Fruit fly (Drosophila melanogaster): ENCODE measurements around the gene CG9147.

CG9147 gene

DNA sequence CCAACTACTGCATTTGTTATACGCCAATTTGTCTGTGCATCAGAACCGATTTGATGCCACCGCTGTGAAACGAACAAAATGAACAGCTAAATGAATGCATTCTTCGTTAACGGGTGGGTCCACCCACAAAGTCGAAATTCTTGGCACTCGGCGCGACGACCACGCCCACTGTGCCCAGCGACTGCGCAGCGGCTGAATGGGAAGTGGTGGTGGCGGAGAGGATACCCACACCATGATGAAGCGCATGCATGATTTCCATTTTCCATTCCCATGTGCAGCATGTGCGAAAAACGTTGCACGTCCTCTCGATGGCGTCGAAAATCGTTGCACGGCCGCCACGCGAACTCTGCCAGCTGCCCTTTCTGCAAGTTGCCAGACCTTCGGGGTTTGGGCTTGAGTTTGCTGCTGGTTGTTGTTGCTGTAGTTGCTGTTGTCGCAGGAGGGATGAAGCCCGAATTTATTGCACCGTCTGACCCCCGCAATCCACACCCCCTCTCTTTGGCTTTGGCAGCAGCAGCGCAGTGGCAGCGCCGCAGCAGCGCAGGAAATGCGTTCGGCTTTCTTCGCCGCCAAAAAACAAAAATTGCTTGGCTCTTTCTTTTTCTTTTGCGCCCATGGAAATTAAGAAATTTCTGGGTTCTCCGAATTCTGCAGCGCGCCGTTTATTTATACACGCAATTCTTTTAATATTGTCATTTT, 15.5 kb downstream of the CG9147 start (continued):
- TF ChIP-seq Oaz (GFP tag; IDR thresholded peaks at IDR 0.05) (no peak), B-H2 (GFP tag; optimal IDR thresholded peaks at IDR 0.05) (no peak), nom (GFP tag; optimal IDR thresholded peaks at IDR 0.05) (no peak), CG4730 (GFP tag; IDR thresholded peaks at IDR 0.05) (no peak), tio (GFP tag; optimal IDR thresholded peaks at IDR 0.05) (no peak), CG15011 (GFP tag; optimal IDR thresholded peaks at IDR 0.05) (no peak), CG6813 (GFP tag; optimal IDR thresholded peaks at IDR 0.05) (no peak), CG33213 (GFP tag; optimal IDR thresholded peaks at IDR 0.05) (no peak), CG10565 (GFP tag; optimal IDR thresholded peaks at IDR 0.05) (no peak), Hey (tag; optimal IDR thresholded peaks at IDR 0.05) (peak; percentile 8), dmrt11E (tag; optimal IDR thresholded peaks at IDR 0.05) (no peak), Xrp1 (GFP tag; IDR thresholded peaks at IDR 0.05) (0 out of 2 replicates have a peak, but pooled peaks have one; percentile 20), CG31388 (GFP tag; optimal IDR thresholded peaks at IDR 0.05) (no peak), CG4854 (GFP tag; optimal IDR thresholded peaks at IDR 0.05) (no peak), kah (GFP tag; optimal IDR thresholded peaks at IDR 0.05) (no peak), ind (GFP tag; optimal IDR thresholded peaks at IDR 0.05) (no peak), Atf3 (GFP tag; optimal IDR thresholded peaks at IDR 0.05) (no peak), Med (GFP tag) (no peak), sens (GFP tag) (peak; percentile 3), chn (GFP tag; optimal IDR thresholded peaks at IDR 0.05) (no peak), Pdp1 (GFP tag; optimal IDR thresholded peaks at IDR 0.05) (no peak), CG34376 (GFP tag; optimal IDR thresholded peaks at IDR 0.05) (no peak), sna (GFP tag; IDR thresholded peaks at IDR 0.05; ENCODE audit: partially characterized antibody) (no peak), tna (GFP tag; IDR thresholded peaks at IDR 0.05; ENCODE audit: partially characterized antibody) (no peak), ewg (GFP tag; optimal IDR thresholded peaks at IDR 0.05) (peak; percentile 72), odd (GFP tag; optimal IDR thresholded peaks at IDR 0.05) (no peak), CG4707 (GFP tag; optimal IDR thresholded peaks at IDR 0.05) (peak; percentile 21), dimm (GFP tag; IDR thresholded peaks at IDR 0.05) (no peak), tll (GFP tag; optimal IDR thresholded peaks at IDR 0.05) (no peak), CG8478 (optimal IDR thresholded peaks at IDR 0.05) (peak; percentile 21), CG7786 (GFP tag; optimal IDR thresholded peaks at IDR 0.05) (no peak), tx (GFP tag; optimal IDR thresholded peaks at IDR 0.05) (no peak), ken (GFP tag; IDR thresholded peaks at IDR 0.05) (no peak), sob (GFP tag; IDR thresholded peaks at IDR 0.05) (no peak), CG30020 (tag; optimal IDR thresholded peaks at IDR 0.05) (no peak), CG18619 (GFP tag; optimal IDR thresholded peaks at IDR 0.05) (no peak), CTCF (GFP tag; optimal IDR thresholded peaks at IDR 0.05) (no peak), CG11560 (tag; IDR thresholded peaks at IDR 0.05) (no peak), Adf1 (GFP tag; IDR thresholded peaks at IDR 0.05) (peak; percentile 53; the same call in 1 of the 2 replicates), CG15479 (GFP tag; optimal IDR thresholded peaks at IDR 0.05) (no peak), Rx (GFP tag; IDR thresholded peaks at IDR 0.05) (no peak), ara (GFP tag; IDR thresholded peaks at IDR 0.05) (no peak), Fer1 (GFP tag; optimal IDR thresholded peaks at IDR 0.05) (no peak), CG4404 (GFP tag; IDR thresholded peaks at IDR 0.05) (no peak), nerfin-1 (tag; optimal IDR thresholded peaks at IDR 0.05) (peak; percentile 20), CG14710 (tag; optimal IDR thresholded peaks at IDR 0.05) (no peak), Nf-YB (GFP tag; optimal IDR thresholded peaks at IDR 0.05) (no peak), CG8765 (GFP tag; IDR thresholded peaks at IDR 0.05) (no peak), CG11398 (GFP tag; optimal IDR thresholded peaks at IDR 0.05) (no peak), Usf (GFP tag; optimal IDR thresholded peaks at IDR 0.05) (no peak), CG9727 (GFP tag; optimal IDR thresholded peaks at IDR 0.05) (no peak)

All from whole organism, embryonic.